Worm (Caenorhabditis elegans) whole organism, mixed stage, embryonic: ENCODE measurements around the gene Y43F8C.23.

Experiments used
- flh-1 ChIP-seq: fragments of 200-800 bp; sonication (Bioruptor generic); optimal IDR thresholded peaks from 2 replicates; lab custom pipeline; 2018; ENCODE audit warnings: mild to moderate bottlenecking, missing genetic modification characterization, moderate library complexity, missing compliant biosample characterization
- lin-13 ChIP-seq: fragments of 150-350 bp; optimal IDR thresholded peaks from 2 replicates; lab custom pipeline; 2014; ENCODE audit warnings: missing biosample characterization, missing genetic modification characterization
- lin-32 ChIP-seq: fragments of 200-800 bp; sonication (Bioruptor generic); optimal IDR thresholded peaks from 2 replicates; lab custom pipeline; 2018; ENCODE audit warnings: mild to moderate bottlenecking, missing genetic modification characterization, missing compliant biosample characterization
- nhr-76 ChIP-seq: sonication (generic microtip); optimal IDR thresholded peaks from 2 replicates; lab custom pipeline; 2017; ENCODE audit warnings: missing biosample characterization, missing genetic modification characterization
- pha-4 ChIP-seq: fragments of 150-350 bp; optimal IDR thresholded peaks from 2 replicates; lab custom pipeline; 2018; ENCODE audit warnings: missing biosample characterization, missing genetic modification reagents, missing genetic modification characterization
- ztf-11 ChIP-seq: fragments of 150-350 bp; optimal IDR thresholded peaks from 2 replicates; lab custom pipeline; 2014; ENCODE audit warnings: missing biosample characterization, missing genetic modification characterization

ce11 chrV:19674543-19674942 is 37.0 kb downstream of the Y43F8C.23 start, which contains the start of gene mrp-7:
- TF ChIP-seq lin-13 (tag; lab: Kevin White, UChicago) (no peak), nhr-76 (tag; lab: Kevin White, UChicago) (no peak), ztf-11 (tag; lab: Kevin White, UChicago) (no peak), pha-4 (no peak), lin-32 (GFP tag; lab: Kevin White, UChicago) (no peak), flh-1 (GFP tag; lab: Kevin White, UChicago) (no peak)
